Worm (Caenorhabditis elegans): ENCODE results near the gene Y76B12C.8.

DNA sequence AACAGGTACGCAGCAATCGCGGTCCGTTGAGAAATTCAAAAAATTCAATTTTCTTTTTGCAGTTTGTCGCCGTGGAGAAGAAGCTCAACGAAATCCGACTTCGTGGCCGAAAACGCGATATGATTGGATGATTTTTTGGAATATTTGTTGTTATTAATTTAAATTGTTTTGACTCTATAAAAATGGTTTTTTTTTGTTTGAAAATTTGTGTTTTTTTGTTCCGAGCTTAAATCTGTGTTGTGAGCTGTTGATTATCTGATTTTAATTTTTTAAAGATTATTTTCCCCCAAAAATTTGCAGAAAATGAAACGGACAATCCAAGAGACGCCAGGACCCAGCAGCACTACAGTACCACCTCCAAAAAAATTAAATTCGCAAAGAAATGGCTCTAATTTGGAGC lies 20.2 kb upstream of the Y76B12C.8 start, which contains the start of gene tdpo-1:
- no peak for TF ChIP-seq B0336.3 (GFP tag; IDR thresholded peaks at IDR 0.05)
- TF ChIP-seq F33H1.4 (GFP tag; IDR thresholded peaks at IDR 0.05) = no peak
- no peak for TF ChIP-seq snpc-1.3 (tag; optimal IDR thresholded peaks at IDR 0.05; ENCODE audit: insufficient read depth)
- no peak for TF ChIP-seq ets-4 (GFP tag; optimal IDR thresholded peaks at IDR 0.05)

Measured in whole organism, young adult.